Worm (Caenorhabditis elegans) whole organism, mixed stage, embryonic: ENCODE data around the gene Y66A7A.9.

Experiments used
- nhr-12 ChIP-seq: fragments of 150-350 bp; optimal IDR thresholded peaks from 2 replicates; lab custom pipeline; 2014; ENCODE audit warnings: missing biosample characterization, missing genetic modification characterization
- nhr-28 ChIP-seq: fragments of 150-350 bp; optimal IDR thresholded peaks from 2 replicates; lab custom pipeline; 2014; ENCODE audit warnings: missing biosample characterization, missing genetic modification characterization
- pha-4 ChIP-seq: fragments of 150-350 bp; optimal IDR thresholded peaks from 2 replicates; lab custom pipeline; 2018; ENCODE audit warnings: missing biosample characterization, missing genetic modification reagents, missing genetic modification characterization
- sem-2 ChIP-seq: fragments of 200-800 bp; sonication (Bioruptor generic); optimal IDR thresholded peaks from 2 replicates; lab custom pipeline; 2018; ENCODE audit warnings: mild to moderate bottlenecking, missing genetic modification characterization, missing compliant biosample characterization
- ztf-11 ChIP-seq: fragments of 150-350 bp; optimal IDR thresholded peaks from 2 replicates; lab custom pipeline; 2014; ENCODE audit warnings: missing biosample characterization, missing genetic modification characterization

- TF ChIP-seq nhr-28 (tag; lab: Kevin White, UChicago) (no peak), ztf-11 (tag; lab: Kevin White, UChicago) (no peak), pha-4 (tag; lab: Kevin White, UChicago) (no peak), nhr-12 (tag; lab: Kevin White, UChicago) (no peak), sem-2 (no peak)
Observed at ce11 chrIII:11607870-11608269, 4.4 kb downstream of the Y66A7A.9 start, which contains the start of gene Y66D12A.1.
